Fruit fly (Drosophila melanogaster): ENCODE measurements around the gene PNUTS.

dm6 chr2L:895448-895847 lies 25.2 kb downstream of the PNUTS start:
- no peak for TF ChIP-seq odd (GFP tag; optimal IDR thresholded peaks at IDR 0.05)
- TF ChIP-seq CG12942 (GFP tag; optimal IDR thresholded peaks at IDR 0.05): no peak

Measured in whole organism, embryonic.